Worm (Caenorhabditis elegans): ENCODE results near the gene F58H1.6.

The F58H1.6 gene

DNA sequence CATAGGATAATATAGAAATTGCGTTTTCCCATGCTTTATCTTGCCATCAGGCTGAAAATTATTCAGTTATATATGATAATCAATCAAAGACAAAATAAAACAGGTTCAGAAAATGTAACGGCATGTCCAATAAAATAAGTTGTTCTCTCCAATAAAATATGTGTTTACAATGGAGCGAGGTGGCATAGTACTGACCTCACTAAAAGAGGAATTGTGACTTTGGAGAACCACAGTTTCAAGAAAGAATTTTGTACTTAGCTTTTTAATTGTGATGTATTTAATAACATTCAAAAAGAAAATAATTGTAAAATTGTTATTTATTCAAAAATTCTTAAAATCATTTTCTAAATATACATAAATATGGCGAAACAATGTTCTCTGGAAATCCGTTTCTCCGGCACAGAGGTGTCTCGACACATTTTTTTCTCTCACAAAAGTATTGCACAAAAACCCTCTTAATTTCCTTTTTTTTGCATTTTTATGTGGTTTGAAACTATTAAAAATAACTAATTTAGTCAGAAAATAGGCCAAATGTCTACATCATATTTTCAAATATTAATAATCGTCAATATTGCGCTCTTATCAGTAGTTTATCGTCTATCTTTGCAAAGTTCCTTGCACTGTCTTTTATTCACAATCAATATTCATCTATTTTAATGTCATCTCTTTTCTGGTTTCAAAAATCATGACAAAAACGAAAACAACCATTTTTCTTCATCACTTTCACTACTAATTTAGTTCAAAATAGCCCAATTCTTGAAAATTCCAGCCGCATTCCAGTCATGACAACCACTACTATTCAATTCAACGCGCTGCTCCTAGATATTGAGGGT, 9.0 kb upstream of the F58H1.6 start, which contains the start of the genes aman-2 and F58H1.3 (continued):
- TF ChIP-seq ceh-82 (tag; optimal IDR thresholded peaks at IDR 0.05) (no peak), C34B4.2 (tag; optimal IDR thresholded peaks at IDR 0.05) (no peak), efl-1 (optimal IDR thresholded peaks at IDR 0.05) (peak; percentile 46 to 58), efl-1 (GFP tag; optimal IDR thresholded peaks at IDR 0.05 in 1 of 2) (peak; percentile 39 to 41), fos-1 (tag; optimal IDR thresholded peaks at IDR 0.05) (no peak), mef-2 (tag; optimal IDR thresholded peaks at IDR 0.05) (no peak), nhr-47 (tag; optimal IDR thresholded peaks at IDR 0.05) (peak; percentile 62), jun-1 (tag; optimal IDR thresholded peaks at IDR 0.05) (no peak), tbx-2 (tag; optimal IDR thresholded peaks at IDR 0.05) (peak; percentile 42), nhr-28 (tag; optimal IDR thresholded peaks at IDR 0.05) (no peak), mab-9 (GFP tag; IDR thresholded peaks at IDR 0.05) (no peak), unc-130 (tag; optimal IDR thresholded peaks at IDR 0.05) (no peak)

DNA sequence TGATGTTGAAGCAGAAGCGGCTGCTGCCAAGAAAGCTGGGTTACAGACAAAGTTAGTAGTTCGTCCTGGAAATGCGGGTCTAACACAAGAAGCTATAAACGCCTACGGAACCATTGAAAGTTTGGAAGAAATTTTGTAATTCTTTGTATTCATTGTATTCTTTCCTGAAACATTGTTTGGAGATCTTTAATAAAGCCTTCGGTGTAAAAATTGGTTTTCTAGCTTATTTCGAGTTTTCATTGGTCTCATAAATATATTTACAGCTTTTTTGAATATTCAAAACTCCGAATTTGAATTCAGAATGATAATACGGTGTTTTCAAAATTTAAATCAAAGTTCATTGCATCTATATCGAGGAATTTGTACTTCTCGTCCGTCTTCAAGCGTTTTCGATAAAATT, 7.6 kb upstream of the F58H1.6 start, which contains the start of gene F58H1.8:
TSS of gene F58H1.8 (plus strand) at position 301 of the 400 bp plus-strand sequence.
- TF ChIP-seq unc-30 (tag; optimal IDR thresholded peaks at IDR 0.05) (no peak), sptf-1 (tag; optimal IDR thresholded peaks at IDR 0.05) (no peak), ztf-4 (tag; optimal IDR thresholded peaks at IDR 0.05) (no peak), sup-37 (GFP tag; optimal IDR thresholded peaks at IDR 0.05) (no peak), C16A3.4 (tag; optimal IDR thresholded peaks at IDR 0.05) (no peak), fkh-4 (tag; optimal IDR thresholded peaks at IDR 0.05; ENCODE audit: borderline replicate concordance) (no peak), nhr-28 (tag; optimal IDR thresholded peaks at IDR 0.05) (no peak), efl-1 (optimal IDR thresholded peaks at IDR 0.05) (no peak), efl-1 (GFP tag; optimal IDR thresholded peaks at IDR 0.05 in 1 of 2) (peak in 1 of 2 experiments; percentile 20)

DNA sequence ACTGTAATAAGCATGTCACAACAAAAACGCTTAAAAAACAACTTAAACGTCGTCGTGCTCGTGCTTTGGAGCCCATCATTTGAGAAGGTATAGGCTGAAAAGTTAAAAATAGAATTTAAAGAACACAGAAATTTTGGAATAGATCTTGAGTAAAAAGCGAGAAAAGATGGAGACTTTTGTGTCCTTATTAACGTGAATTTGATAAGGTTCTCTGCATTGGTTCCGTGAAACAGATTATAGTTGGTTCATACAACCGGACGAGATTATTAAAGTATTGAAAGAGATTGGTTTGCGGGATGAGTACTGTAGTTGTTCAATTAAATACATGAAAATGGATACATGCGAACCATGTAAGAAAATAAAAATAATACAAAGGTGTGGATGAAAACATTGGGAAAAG, 4.7 kb upstream of the F58H1.6 start, which contains the start of gene gpla-1:
TSS of gene gpla-1 (minus strand) at position 101 of the 400 bp plus-strand sequence.
- TF ChIP-seq F16B12.6 (tag; optimal IDR thresholded peaks at IDR 0.05) (no peak), vab-15 (tag; optimal IDR thresholded peaks at IDR 0.05) (no peak), alr-1 (tag; optimal IDR thresholded peaks at IDR 0.05; ENCODE audit: borderline replicate concordance) (no peak), nhr-19 (GFP tag; conservative IDR thresholded peaks at IDR 0.05) (no peak), hlh-4 (tag; optimal IDR thresholded peaks at IDR 0.05) (no peak), nhr-11 (tag; optimal IDR thresholded peaks at IDR 0.05) (no peak), pag-3 (tag; optimal IDR thresholded peaks at IDR 0.05; ENCODE audit: borderline replicate concordance, insufficient read depth) (no peak), nhr-28 (tag; optimal IDR thresholded peaks at IDR 0.05) (no peak), blmp-1 (tag; optimal IDR thresholded peaks at IDR 0.05) (no peak)

DNA sequence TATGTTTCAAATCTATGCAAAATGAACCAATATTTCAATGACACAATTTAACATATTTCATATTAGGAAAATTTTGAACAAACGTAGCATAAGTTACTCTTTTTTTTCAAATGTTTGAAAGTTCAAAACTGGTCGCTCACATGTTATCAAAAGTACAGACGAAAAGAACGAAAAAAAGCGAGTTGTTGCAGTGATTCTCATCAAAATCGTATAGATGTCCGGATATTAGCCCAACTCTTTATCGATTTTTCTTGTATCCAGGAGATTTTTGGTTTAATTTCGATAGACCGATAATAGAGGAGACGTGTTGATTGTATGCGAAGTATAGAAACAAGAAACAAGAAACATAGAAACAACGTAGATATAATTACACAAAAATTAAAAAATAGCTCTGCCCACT, 2.1 kb upstream of the F58H1.6 start:
- TF ChIP-seq efl-1 (optimal IDR thresholded peaks at IDR 0.05) (no peak), efl-1 (GFP tag; optimal IDR thresholded peaks at IDR 0.05 in 1 of 2) (peak in 1 of 2 experiments; percentile 85), lin-13 (GFP tag; optimal IDR thresholded peaks at IDR 0.05) (no peak)

DNA sequence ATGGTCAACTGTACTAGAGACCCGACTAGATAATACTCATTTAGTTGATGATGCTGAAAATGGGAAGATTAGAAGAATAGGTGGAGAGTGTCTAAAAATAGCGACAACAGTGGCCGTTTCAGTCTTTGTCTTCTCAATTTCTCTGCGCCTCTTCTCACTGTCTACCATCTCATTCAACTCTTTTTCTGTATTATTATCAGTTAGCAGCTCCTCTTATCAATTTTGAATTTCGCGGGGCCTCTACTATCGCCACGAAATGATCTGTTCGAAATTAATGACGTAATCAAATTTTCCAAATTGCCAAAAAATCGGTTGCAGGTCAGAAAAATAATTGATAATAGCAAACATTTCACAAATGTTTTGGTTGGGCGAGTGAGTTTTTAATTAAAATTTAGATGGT, 761 bp upstream of the F58H1.6 start:
- TF ChIP-seq egl-13 (tag; optimal IDR thresholded peaks at IDR 0.05) (no peak), nhr-20 (tag; optimal IDR thresholded peaks at IDR 0.05) (peak; percentile 28), nhr-76 (tag; optimal IDR thresholded peaks at IDR 0.05) (no peak), F16B12.6 (tag; optimal IDR thresholded peaks at IDR 0.05) (no peak), nhr-84 (tag; optimal IDR thresholded peaks at IDR 0.05) (no peak), dsc-1 (tag; optimal IDR thresholded peaks at IDR 0.05) (no peak), C16A3.4 (tag; optimal IDR thresholded peaks at IDR 0.05) (no peak), sup-37 (GFP tag; optimal IDR thresholded peaks at IDR 0.05) (no peak), tlp-1 (tag; optimal IDR thresholded peaks at IDR 0.05) (no peak), tbx-2 (tag; optimal IDR thresholded peaks at IDR 0.05) (no peak), sox-4 (tag; optimal IDR thresholded peaks at IDR 0.05) (no peak), nhr-71 (tag; optimal IDR thresholded peaks at IDR 0.05) (no peak), nhr-90 (tag; optimal IDR thresholded peaks at IDR 0.05; ENCODE audit: poor library complexity) (peak; percentile 31), nhr-12 (tag; optimal IDR thresholded peaks at IDR 0.05) (no peak), xbp-1 (tag; optimal IDR thresholded peaks at IDR 0.05) (no peak), unc-130 (tag; optimal IDR thresholded peaks at IDR 0.05) (no peak), C34B4.2 (tag; optimal IDR thresholded peaks at IDR 0.05) (no peak), ceh-8 (GFP tag; optimal IDR thresholded peaks at IDR 0.05) (no peak), elt-3 (tag; optimal IDR thresholded peaks at IDR 0.05) (no peak), lin-35 (GFP tag; optimal IDR thresholded peaks at IDR 0.05) (peak in 1 of 2 experiments; percentile 51), elt-2 (tag; optimal IDR thresholded peaks at IDR 0.05) (peak; percentile 93), pqm-1 (tag; optimal IDR thresholded peaks at IDR 0.05) (peak; percentile 91)
